Worm (Caenorhabditis elegans): ENCODE data around the gene BE10.3.

The BE10.3 gene

DNA sequence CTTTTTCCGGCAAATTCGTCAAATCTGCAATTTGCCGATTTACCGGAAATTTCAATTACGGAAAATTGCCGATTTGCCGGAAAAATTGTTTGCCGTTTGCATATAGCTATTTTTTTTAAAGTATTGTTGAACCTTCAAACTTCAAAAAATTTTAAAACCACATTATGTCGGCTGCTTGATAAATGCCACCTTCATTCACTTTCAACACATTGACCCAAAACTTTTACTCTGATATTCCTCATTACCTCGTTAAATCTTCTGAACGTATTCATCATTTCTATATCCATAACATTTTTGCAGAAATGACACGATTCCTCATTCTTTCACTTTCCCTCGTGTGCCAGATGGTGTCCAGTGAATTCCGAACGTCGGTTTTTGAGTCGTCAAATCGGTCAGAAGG is 21.2 kb downstream of the BE10.3 start, which contains the start of gene Y37D8A.3:
Gene Y37D8A.3 (plus strand): TSS at position 301 of the 400 bp plus-strand sequence.
- TF ChIP-seq ceh-39 (tag; optimal IDR thresholded peaks at IDR 0.05) (no peak), ces-1 (GFP tag; optimal IDR thresholded peaks at IDR 0.05) (no peak), mab-5 (tag; optimal IDR thresholded peaks at IDR 0.05) (no peak), sem-2 (GFP tag; optimal IDR thresholded peaks at IDR 0.05) (no peak), drap-1 (GFP tag; optimal IDR thresholded peaks at IDR 0.05) (no peak), elt-1 (tag; optimal IDR thresholded peaks at IDR 0.05; ENCODE audit: borderline replicate concordance, insufficient read depth) (no peak), nhr-28 (tag; optimal IDR thresholded peaks at IDR 0.05) (no peak), snpc-4 (tag; optimal IDR thresholded peaks at IDR 0.05) (no peak), mep-1 (tag; optimal IDR thresholded peaks at IDR 0.05) (no peak)

DNA sequence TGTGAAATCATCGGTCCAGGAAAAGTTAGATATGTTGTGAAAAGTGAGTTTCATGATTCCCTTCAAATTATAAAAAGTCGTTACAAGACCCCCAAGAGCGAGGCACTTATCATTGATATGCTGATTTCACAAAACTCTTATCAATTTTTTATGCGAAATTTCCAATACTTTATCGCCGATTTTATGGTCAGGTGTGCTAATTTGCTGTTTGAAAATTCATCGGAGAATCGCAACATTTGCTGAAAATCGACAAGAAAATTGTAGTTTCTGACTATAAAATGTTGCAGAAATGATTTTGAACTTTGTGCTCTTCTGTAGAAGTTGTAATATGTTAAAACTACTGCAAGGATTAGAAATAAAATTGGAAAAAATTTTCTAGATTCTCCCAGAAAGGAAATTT is 23.9 kb downstream of the BE10.3 start:
- TF ChIP-seq ham-2 (GFP tag; optimal IDR thresholded peaks at IDR 0.05) (no peak), blmp-1 (tag; optimal IDR thresholded peaks at IDR 0.05) (no peak), unc-120 (tag; optimal IDR thresholded peaks at IDR 0.05; ENCODE audit: poor library complexity, severe bottlenecking) (no peak), cnd-1 (tag; optimal IDR thresholded peaks at IDR 0.05) (no peak), mab-5 (tag; optimal IDR thresholded peaks at IDR 0.05) (no peak), nhr-2 (tag; optimal IDR thresholded peaks at IDR 0.05) (no peak), nhr-76 (tag; optimal IDR thresholded peaks at IDR 0.05) (no peak), bed-3 (GFP tag; optimal IDR thresholded peaks at IDR 0.05) (no peak), ceh-43 (GFP tag; optimal IDR thresholded peaks at IDR 0.05) (no peak), tbx-8 (GFP tag; optimal IDR thresholded peaks at IDR 0.05) (no peak), ztf-11 (tag; optimal IDR thresholded peaks at IDR 0.05) (no peak), elt-3 (tag; optimal IDR thresholded peaks at IDR 0.05) (no peak), pha-4 (tag; optimal IDR thresholded peaks at IDR 0.05) (no peak), zip-8 (tag; optimal IDR thresholded peaks at IDR 0.05) (no peak), elt-1 (tag; optimal IDR thresholded peaks at IDR 0.05; ENCODE audit: borderline replicate concordance, insufficient read depth) (no peak)

DNA sequence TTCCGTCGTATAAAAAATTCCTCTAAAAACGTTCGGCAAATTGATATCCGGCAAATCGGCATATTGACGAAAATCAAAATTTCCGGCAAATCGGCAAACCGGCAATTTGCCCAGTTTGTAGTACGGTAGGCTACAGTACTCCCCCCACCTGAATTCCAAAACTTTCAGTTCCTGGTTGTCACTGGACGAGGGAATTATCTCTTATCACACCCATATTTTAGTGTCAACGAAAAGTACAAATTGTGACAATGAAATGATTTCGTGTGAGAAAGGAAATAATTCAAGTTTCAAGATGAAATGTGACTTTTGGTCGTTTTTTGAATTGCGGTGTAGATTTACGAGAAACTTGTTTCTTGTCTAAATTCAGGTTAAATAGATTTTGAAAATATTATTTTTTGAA is 25.3 kb downstream of the BE10.3 start:
- no peak for TF ChIP-seq ham-2 (GFP tag; optimal IDR thresholded peaks at IDR 0.05)

DNA sequence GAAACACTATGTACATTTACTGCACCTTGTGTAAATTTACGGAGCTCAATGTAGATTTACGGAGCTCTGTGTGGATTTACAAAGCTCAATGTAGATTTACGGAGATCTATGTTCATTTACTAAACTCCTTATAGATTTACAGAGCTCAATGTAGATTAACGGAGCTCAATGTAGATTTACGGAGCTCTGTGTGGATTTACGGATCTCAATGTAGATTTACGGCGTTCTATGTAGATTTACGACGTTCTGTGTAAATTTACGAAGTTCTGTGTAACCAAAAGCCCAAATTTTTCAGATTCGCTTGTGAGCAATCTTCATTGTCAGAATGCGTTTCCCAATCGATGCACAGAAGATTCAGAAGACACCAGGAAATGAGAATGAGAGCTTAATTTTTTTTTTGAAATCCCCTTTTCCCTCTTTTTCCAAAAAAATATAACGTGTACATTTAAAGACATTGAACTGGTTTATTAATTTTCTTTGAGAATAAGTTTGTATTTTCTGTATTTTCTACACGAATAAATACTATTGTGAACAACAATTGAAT is 29.0 kb downstream of the BE10.3 start:
- TF ChIP-seq lsy-2 (tag; optimal IDR thresholded peaks at IDR 0.05) (no peak), zip-8 (tag; optimal IDR thresholded peaks at IDR 0.05) (no peak), elt-1 (tag; optimal IDR thresholded peaks at IDR 0.05; ENCODE audit: borderline replicate concordance, insufficient read depth) (no peak), tbx-8 (GFP tag; optimal IDR thresholded peaks at IDR 0.05) (no peak), cnd-1 (tag; optimal IDR thresholded peaks at IDR 0.05) (no peak), hlh-1 (tag; optimal IDR thresholded peaks at IDR 0.05) (no peak), ham-2 (GFP tag; optimal IDR thresholded peaks at IDR 0.05) (no peak), nhr-28 (tag; optimal IDR thresholded peaks at IDR 0.05) (no peak), elt-3 (tag; optimal IDR thresholded peaks at IDR 0.05) (no peak), bed-3 (GFP tag; optimal IDR thresholded peaks at IDR 0.05) (no peak), ceh-83 (GFP tag; optimal IDR thresholded peaks at IDR 0.05) (no peak), mls-2 (tag; optimal IDR thresholded peaks at IDR 0.05) (no peak)

DNA sequence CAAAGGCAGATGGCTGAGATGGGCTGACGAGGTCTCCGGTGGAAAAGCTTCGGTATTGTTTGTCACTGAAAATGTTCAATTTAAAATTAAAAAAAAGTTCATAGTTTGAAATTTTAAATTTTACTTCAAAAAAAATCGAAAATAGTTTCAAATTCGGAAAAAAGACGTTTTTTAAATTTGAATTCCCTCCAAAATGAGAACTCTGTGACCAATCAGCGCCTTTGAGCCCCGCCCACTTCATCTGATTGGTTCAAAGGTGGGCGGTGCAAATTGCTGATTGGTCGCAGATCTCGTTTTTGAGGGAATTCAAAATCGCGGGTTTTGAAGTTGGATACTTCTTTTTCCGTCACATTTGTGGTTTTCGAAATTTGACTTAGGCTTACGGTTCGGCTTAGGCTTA is 30.5 kb downstream of the BE10.3 start:
- TF ChIP-seq zip-8 (tag; optimal IDR thresholded peaks at IDR 0.05) (no peak), elt-1 (tag; optimal IDR thresholded peaks at IDR 0.05; ENCODE audit: borderline replicate concordance, insufficient read depth) (no peak), nhr-76 (tag; optimal IDR thresholded peaks at IDR 0.05) (no peak), unc-120 (tag; optimal IDR thresholded peaks at IDR 0.05; ENCODE audit: poor library complexity, severe bottlenecking) (no peak)

DNA sequence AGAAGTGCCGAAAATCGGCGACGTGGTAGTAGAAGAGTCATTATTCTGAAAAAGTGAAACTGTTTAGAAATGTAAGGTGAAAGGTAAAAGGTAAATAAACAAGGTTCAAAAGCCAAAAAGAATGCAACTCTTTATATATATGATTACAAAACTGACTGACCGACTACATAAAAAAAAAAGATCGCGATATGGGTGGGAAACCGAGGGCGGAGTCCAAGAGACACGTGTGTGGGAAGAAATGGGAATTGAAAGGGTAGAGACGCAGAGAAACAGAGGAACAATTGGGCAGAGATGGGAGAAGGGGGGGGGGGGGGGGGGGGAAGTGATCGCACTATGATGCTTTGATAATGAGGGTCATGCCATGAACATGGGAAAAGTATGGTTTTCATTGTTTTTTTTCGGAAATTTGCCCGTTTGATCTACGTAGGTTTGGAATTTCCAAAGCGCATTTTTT is 31.1 kb downstream of the BE10.3 start, which contains the start of gene Y37D8A.4:
Gene Y37D8A.4 (minus strand): TSS at position 51 of the 454 bp plus-strand sequence.
- TF ChIP-seq nhr-2 (tag; optimal IDR thresholded peaks at IDR 0.05) (no peak), snpc-4 (tag; optimal IDR thresholded peaks at IDR 0.05) (no peak), ces-1 (GFP tag; optimal IDR thresholded peaks at IDR 0.05) (no peak), nhr-12 (tag; optimal IDR thresholded peaks at IDR 0.05) (no peak), unc-62 (GFP tag; optimal IDR thresholded peaks at IDR 0.05) (no peak), unc-39 (tag; optimal IDR thresholded peaks at IDR 0.05) (no peak), nhr-237 (tag; optimal IDR thresholded peaks at IDR 0.05) (no peak), flh-1 (GFP tag; optimal IDR thresholded peaks at IDR 0.05) (no peak), lsy-2 (tag; optimal IDR thresholded peaks at IDR 0.05) (no peak), nhr-76 (tag; optimal IDR thresholded peaks at IDR 0.05) (no peak), lin-32 (GFP tag; optimal IDR thresholded peaks at IDR 0.05) (no peak), pha-4 (tag; optimal IDR thresholded peaks at IDR 0.05) (no peak), sem-2 (GFP tag; optimal IDR thresholded peaks at IDR 0.05) (no peak), mep-1 (tag; optimal IDR thresholded peaks at IDR 0.05) (no peak), lin-13 (tag; optimal IDR thresholded peaks at IDR 0.05) (no peak), ztf-11 (tag; optimal IDR thresholded peaks at IDR 0.05) (no peak)
